Worm (Caenorhabditis elegans) whole organism, L3 larva: ENCODE data around the gene clc-19.

Source experiments
- R02D3.7 ChIP-seq: fragments of 150-350 bp; optimal IDR thresholded peaks from 2 replicates; lab custom pipeline; 2014; ENCODE audit warnings: missing biosample characterization, missing genetic modification characterization
- aly-2 ChIP-seq: fragments of 150-350 bp; optimal IDR thresholded peaks from 2 replicates; lab custom pipeline; 2014; ENCODE audit warnings: missing biosample characterization, missing genetic modification characterization
- ama-1 ChIP-seq: fragments of 150-350 bp; optimal IDR thresholded peaks from 2 replicates; lab custom pipeline; 2018
- ceh-16 ChIP-seq: sonication (generic microtip); optimal IDR thresholded peaks from 2 replicates; lab custom pipeline; 2017; ENCODE audit warnings: missing biosample characterization, missing genetic modification characterization
- ceh-28 ChIP-seq: fragments of 150-350 bp; optimal IDR thresholded peaks from 2 replicates; lab custom pipeline; 2014; ENCODE audit warnings: missing biosample characterization, missing genetic modification reagents, missing genetic modification characterization
- ceh-82 ChIP-seq: fragments of 150-350 bp; optimal IDR thresholded peaks from 2 replicates; lab custom pipeline; 2014; ENCODE audit warnings: missing biosample characterization, missing genetic modification characterization
- ceh-9 ChIP-seq: sonication (generic microtip); optimal IDR thresholded peaks from 2 replicates; lab custom pipeline; 2018; ENCODE audit warnings: missing biosample characterization, missing genetic modification characterization
- elt-1 ChIP-seq: fragments of 150-350 bp; optimal IDR thresholded peaks from 2 replicates; lab custom pipeline; 2014; ENCODE audit warnings: missing biosample characterization, missing genetic modification characterization
- elt-2 ChIP-seq: sonication (generic microtip); optimal IDR thresholded peaks from 2 replicates; lab custom pipeline; 2016; ENCODE audit warnings: missing genetic modification reagents, mild to moderate bottlenecking, missing genetic modification characterization, missing compliant biosample characterization
- elt-3 ChIP-seq, 3 experiments: fragments of 150-350 bp in 1 of 3; sonication (generic microtip) in 2 of 3; optimal IDR thresholded peaks; 2 replicates in 2 of 3; 4 replicates in 1 of 3; lab custom pipeline; 2014 to 2017; ENCODE audit warnings: missing biosample characterization in 3 of 3, missing genetic modification characterization in 3 of 3
- eor-1 ChIP-seq, 2 experiments: fragments of 150-350 bp; optimal IDR thresholded peaks; 2 replicates each; lab custom pipeline; 2014 to 2018; ENCODE audit warnings: missing biosample characterization in 2 of 2, missing genetic modification characterization in 2 of 2
- fkh-10 ChIP-seq: sonication (generic microtip); optimal IDR thresholded peaks from 2 replicates; lab custom pipeline; 2017; ENCODE audit warnings: missing biosample characterization, missing genetic modification reagents, missing genetic modification characterization
- fos-1 ChIP-seq: fragments of 150-350 bp; optimal IDR thresholded peaks from 2 replicates; lab custom pipeline; 2014; ENCODE audit warnings: missing biosample characterization, missing genetic modification characterization
- jun-1 ChIP-seq: fragments of 150-350 bp; optimal IDR thresholded peaks from 2 replicates; lab custom pipeline; 2014; ENCODE audit warnings: missing biosample characterization, missing genetic modification reagents, missing genetic modification characterization
- lin-15B ChIP-seq: fragments of 150-350 bp; optimal IDR thresholded peaks from 2 replicates; lab custom pipeline; 2014; ENCODE audit warnings: missing biosample characterization, missing genetic modification characterization
- lin-39 ChIP-seq: fragments of 150-350 bp; optimal IDR thresholded peaks from 2 replicates; lab custom pipeline; 2018; ENCODE audit warnings: missing biosample characterization, missing genetic modification reagents, missing genetic modification characterization
- lsy-12 ChIP-seq: sonication (generic microtip); optimal IDR thresholded peaks from 2 replicates; lab custom pipeline; 2016; ENCODE audit warnings: mild to moderate bottlenecking, missing genetic modification characterization, missing compliant biosample characterization
- mdl-1 ChIP-seq: fragments of 150-350 bp; optimal IDR thresholded peaks from 2 replicates; lab custom pipeline; 2014; ENCODE audit warnings: missing biosample characterization, missing genetic modification characterization
- nfya-1 ChIP-seq: sonication (generic microtip); optimal IDR thresholded peaks from 2 replicates; lab custom pipeline; 2017; ENCODE audit warnings: missing genetic modification characterization, mild to moderate bottlenecking, missing compliant biosample characterization, antibody characterized with exemption, moderate library complexity; ENCODE audit not compliant: insufficient read depth
- nhr-11 ChIP-seq: fragments of 150-350 bp; optimal IDR thresholded peaks from 2 replicates; lab custom pipeline; 2014; ENCODE audit warnings: missing biosample characterization, missing genetic modification characterization
- nhr-12 ChIP-seq: fragments of 150-350 bp; optimal IDR thresholded peaks from 2 replicates; lab custom pipeline; 2014; ENCODE audit warnings: missing biosample characterization, missing genetic modification characterization
- nhr-23 ChIP-seq: fragments of 150-350 bp; optimal IDR thresholded peaks from 2 replicates; lab custom pipeline; 2014; ENCODE audit warnings: missing biosample characterization, missing genetic modification reagents, missing genetic modification characterization
- nhr-237 ChIP-seq: fragments of 150-350 bp; optimal IDR thresholded peaks from 2 replicates; lab custom pipeline; 2014; ENCODE audit warnings: missing biosample characterization, missing genetic modification characterization
- nhr-25 ChIP-seq: sonication (generic microtip); optimal IDR thresholded peaks from 2 replicates; lab custom pipeline; 2017; ENCODE audit warnings: missing biosample characterization, missing genetic modification characterization
- nhr-28 ChIP-seq: fragments of 150-350 bp; optimal IDR thresholded peaks from 2 replicates; lab custom pipeline; 2014; ENCODE audit warnings: missing biosample characterization, missing genetic modification characterization
- nhr-43 ChIP-seq: sonication (generic microtip); optimal IDR thresholded peaks from 2 replicates; lab custom pipeline; 2016; ENCODE audit warnings: mild to moderate bottlenecking, missing genetic modification characterization, missing compliant biosample characterization; ENCODE audit not compliant: poor library complexity, severe bottlenecking
- nhr-76 ChIP-seq: fragments of 150-350 bp; sonication (generic microtip); optimal IDR thresholded peaks from 5 replicates; lab custom pipeline; 2014; ENCODE audit warnings: missing biosample characterization, missing genetic modification characterization
- pha-4 ChIP-seq: fragments of 150-350 bp; optimal IDR thresholded peaks from 2 replicates; lab custom pipeline; 2014; ENCODE audit warnings: missing biosample characterization, missing genetic modification reagents, missing genetic modification characterization
- pqm-1 ChIP-seq: fragments of 150-350 bp; optimal IDR thresholded peaks from 2 replicates; lab custom pipeline; 2017; ENCODE audit warnings: missing biosample characterization, missing genetic modification characterization, inconsistent platforms
- sea-2 ChIP-seq: fragments of 150-350 bp; sonication (generic microtip); optimal IDR thresholded peaks from 4 replicates; lab custom pipeline; 2014; ENCODE audit warnings: missing biosample characterization, missing genetic modification reagents, missing genetic modification characterization
- snpc-4 ChIP-seq: fragments of 150-350 bp; optimal IDR thresholded peaks from 2 replicates; lab custom pipeline; 2014; ENCODE audit warnings: missing biosample characterization, missing genetic modification characterization
- tbx-2 ChIP-seq: sonication (generic microtip); optimal IDR thresholded peaks from 2 replicates; lab custom pipeline; 2016; ENCODE audit warnings: mild to moderate bottlenecking, missing genetic modification characterization, missing compliant biosample characterization
- zag-1 ChIP-seq: fragments of 150-350 bp; optimal IDR thresholded peaks from 2 replicates; lab custom pipeline; 2014; ENCODE audit warnings: missing biosample characterization, missing genetic modification characterization
- ztf-11 ChIP-seq: fragments of 150-350 bp; optimal IDR thresholded peaks from 2 replicates; lab custom pipeline; 2014; ENCODE audit warnings: missing biosample characterization, missing genetic modification characterization
- ztf-4 ChIP-seq: fragments of 150-350 bp; optimal IDR thresholded peaks from 2 replicates; lab custom pipeline; 2014; ENCODE audit warnings: missing biosample characterization, missing genetic modification characterization

Gene clc-19

ce11 chrIII:873432-873831 is at the start of gene clc-19:
Gene clc-19 (minus strand): TSS chrIII:873566.
- TF ChIP-seq ztf-4 (no peak), elt-2 (tag; lab: Kevin White, UChicago) (peak; percentile 30), pqm-1 (tag; lab: Kevin White, UChicago) (peak; percentile 90)

ce11 chrIII:919322-919721 is 46.0 kb upstream of the clc-19 start, which contains the start of gene F23H11.7:
Gene F23H11.7 (minus strand): TSS chrIII:919422.
- no peak for TF ChIP-seq nhr-43 (tag; lab: Kevin White, UChicago)
- no peak for TF ChIP-seq pqm-1 (tag; lab: Kevin White, UChicago)
- no peak for TF ChIP-seq nfya-1 (tag; lab: Kevin White, UChicago)
- no peak for TF ChIP-seq lin-39 (tag; lab: Kevin White, UChicago)
- TF ChIP-seq nhr-237 (tag; lab: Kevin White, UChicago) = no peak
- no peak for TF ChIP-seq tbx-2 (tag; lab: Kevin White, UChicago)
- TF ChIP-seq elt-3 (tag; optimal IDR thresholded peaks at IDR 0.05; lab: Kevin White, UChicago) = no peak
- no peak for TF ChIP-seq lsy-12 (tag; lab: Kevin White, UChicago)
- TF ChIP-seq ceh-16 (tag; lab: Kevin White, UChicago) = no peak
- no peak for TF ChIP-seq nhr-76 (tag; lab: Kevin White, UChicago)
- TF ChIP-seq ceh-82 (tag; lab: Kevin White, UChicago) = no peak
- no peak for TF ChIP-seq nhr-11 (tag; lab: Kevin White, UChicago)
- no peak for TF ChIP-seq mdl-1 (tag; lab: Kevin White, UChicago)
- TF ChIP-seq R02D3.7 = no peak
- no peak for TF ChIP-seq elt-2 (tag; lab: Kevin White, UChicago)
- TF ChIP-seq fkh-10 (GFP tag; lab: Kevin White, UChicago) = no peak
- TF ChIP-seq ztf-11 (tag; lab: Kevin White, UChicago) = no peak
- no peak for TF ChIP-seq zag-1 (tag; lab: Kevin White, UChicago)
- TF ChIP-seq nhr-28 = no peak
- no peak for TF ChIP-seq ceh-9 (tag; lab: Kevin White, UChicago)

ce11 chrIII:916897-917296 is 43.5 kb upstream of the clc-19 start, which contains the start of gene idpp-13:
Gene idpp-13 (minus strand): TSS chrIII:916997.
- TF ChIP-seq elt-1 (tag; lab: Kevin White, UChicago) (no peak), fkh-10 (GFP tag; lab: Kevin White, UChicago) (no peak), nhr-12 (tag; lab: Kevin White, UChicago) (no peak), nhr-76 (tag; lab: Kevin White, UChicago) (no peak), mdl-1 (tag; lab: Kevin White, UChicago) (no peak), eor-1 (tag; optimal IDR thresholded peaks at IDR 0.05; lab: Kevin White, UChicago) (no peak), ama-1 (lab: Kevin White, UChicago) (no peak), ceh-82 (tag; lab: Kevin White, UChicago) (no peak), jun-1 (tag; lab: Kevin White, UChicago) (no peak), elt-3 (tag; optimal IDR thresholded peaks at IDR 0.05; lab: Kevin White, UChicago) (no peak), sea-2 (GFP tag; lab: Kevin White, UChicago) (no peak), pqm-1 (tag; lab: Kevin White, UChicago) (no peak), fos-1 (tag; lab: Kevin White, UChicago) (no peak), lin-15B (tag; lab: Kevin White, UChicago) (no peak), ztf-4 (no peak), tbx-2 (tag; lab: Kevin White, UChicago) (no peak), elt-2 (tag; lab: Kevin White, UChicago) (no peak), snpc-4 (no peak)

ce11 chrIII:910540-911311 is 37.4 kb upstream of the clc-19 start, which contains the start of the genes F23H11.5 and bra-2:
Gene F23H11.5 (minus strand): TSS chrIII:910590.
Gene bra-2 (plus strand): TSS chrIII:911261.
- TF ChIP-seq lin-15B (tag; lab: Kevin White, UChicago) (peak; percentile 39), snpc-4 (peak; percentile 54), nhr-23 (tag; lab: Kevin White, UChicago) (peak; percentile 13), aly-2 (tag; lab: Kevin White, UChicago) (no peak), sea-2 (GFP tag; lab: Kevin White, UChicago) (no peak), nfya-1 (tag; lab: Kevin White, UChicago) (peak; percentile 50), ceh-28 (peak; percentile 66), lin-39 (tag; lab: Kevin White, UChicago) (no peak), pha-4 (peak; percentile 62), tbx-2 (tag; lab: Kevin White, UChicago) (no peak), pqm-1 (tag; lab: Kevin White, UChicago) (no peak), mdl-1 (tag; lab: Kevin White, UChicago) (no peak), nhr-25 (tag; lab: Kevin White, UChicago) (peak; percentile 64), elt-2 (tag; lab: Kevin White, UChicago) (peak; percentile 19), nhr-43 (tag; lab: Kevin White, UChicago) (no peak), nhr-237 (tag; lab: Kevin White, UChicago) (no peak), nhr-12 (tag; lab: Kevin White, UChicago) (no peak)
- TF ChIP-seq, all 47 proteins: peak for 8
